Worm (Caenorhabditis elegans) whole organism, L3 larva: Measurements from ENCODE around the gene str-249.

Source experiments
- R02D3.7 ChIP-seq: fragments of 150-350 bp; optimal IDR thresholded peaks from 2 replicates; lab custom pipeline; 2014; ENCODE audit warnings: missing biosample characterization, missing genetic modification characterization
- ZK546.5 ChIP-seq: sonication (generic microtip); optimal IDR thresholded peaks from 2 replicates; lab custom pipeline; 2017; ENCODE audit warnings: missing biosample characterization, missing genetic modification characterization
- ceh-16 ChIP-seq: sonication (generic microtip); optimal IDR thresholded peaks from 2 replicates; lab custom pipeline; 2017; ENCODE audit warnings: missing biosample characterization, missing genetic modification characterization
- ceh-82 ChIP-seq: fragments of 150-350 bp; optimal IDR thresholded peaks from 2 replicates; lab custom pipeline; 2014; ENCODE audit warnings: missing biosample characterization, missing genetic modification characterization
- ceh-9 ChIP-seq: sonication (generic microtip); optimal IDR thresholded peaks from 2 replicates; lab custom pipeline; 2018; ENCODE audit warnings: missing biosample characterization, missing genetic modification characterization
- egl-27 ChIP-seq: sonication (generic microtip); optimal IDR thresholded peaks from 4 replicates; lab custom pipeline; 2017; ENCODE audit warnings: missing biosample characterization, missing genetic modification reagents, missing genetic modification characterization
- elt-1 ChIP-seq: fragments of 150-350 bp; optimal IDR thresholded peaks from 2 replicates; lab custom pipeline; 2014; ENCODE audit warnings: missing biosample characterization, missing genetic modification characterization
- elt-2 ChIP-seq: sonication (generic microtip); optimal IDR thresholded peaks from 2 replicates; lab custom pipeline; 2016; ENCODE audit warnings: missing genetic modification reagents, mild to moderate bottlenecking, missing genetic modification characterization, missing compliant biosample characterization
- elt-3 ChIP-seq, 3 experiments: fragments of 150-350 bp in 1 of 3; sonication (generic microtip) in 2 of 3; optimal IDR thresholded peaks; 2 replicates in 2 of 3; 4 replicates in 1 of 3; lab custom pipeline; 2014 to 2017; ENCODE audit warnings: missing biosample characterization in 3 of 3, missing genetic modification characterization in 3 of 3
- fkh-10 ChIP-seq: sonication (generic microtip); optimal IDR thresholded peaks from 2 replicates; lab custom pipeline; 2017; ENCODE audit warnings: missing biosample characterization, missing genetic modification reagents, missing genetic modification characterization
- fkh-2 ChIP-seq: fragments of 150-350 bp; optimal IDR thresholded peaks from 2 replicates; lab custom pipeline; 2014; ENCODE audit warnings: missing biosample characterization, missing genetic modification reagents, missing genetic modification characterization
- hmg-11 ChIP-seq: sonication (generic microtip); optimal IDR thresholded peaks from 2 replicates; lab custom pipeline; 2016; ENCODE audit warnings: missing genetic modification characterization, missing compliant biosample characterization
- lin-15B ChIP-seq: fragments of 150-350 bp; optimal IDR thresholded peaks from 2 replicates; lab custom pipeline; 2014; ENCODE audit warnings: missing biosample characterization, missing genetic modification characterization
- lsy-12 ChIP-seq: sonication (generic microtip); optimal IDR thresholded peaks from 2 replicates; lab custom pipeline; 2016; ENCODE audit warnings: mild to moderate bottlenecking, missing genetic modification characterization, missing compliant biosample characterization
- mdl-1 ChIP-seq: fragments of 150-350 bp; optimal IDR thresholded peaks from 2 replicates; lab custom pipeline; 2014; ENCODE audit warnings: missing biosample characterization, missing genetic modification characterization
- mml-1 ChIP-seq: fragments of 150-350 bp; sonication (generic microtip); optimal IDR thresholded peaks from 3 replicates; lab custom pipeline; 2014; ENCODE audit warnings: missing biosample characterization, missing genetic modification characterization
- nhr-12 ChIP-seq: fragments of 150-350 bp; optimal IDR thresholded peaks from 2 replicates; lab custom pipeline; 2014; ENCODE audit warnings: missing biosample characterization, missing genetic modification characterization
- nhr-23 ChIP-seq: fragments of 150-350 bp; optimal IDR thresholded peaks from 2 replicates; lab custom pipeline; 2014; ENCODE audit warnings: missing biosample characterization, missing genetic modification reagents, missing genetic modification characterization
- nhr-237 ChIP-seq: fragments of 150-350 bp; optimal IDR thresholded peaks from 2 replicates; lab custom pipeline; 2014; ENCODE audit warnings: missing biosample characterization, missing genetic modification characterization
- nhr-25 ChIP-seq: sonication (generic microtip); optimal IDR thresholded peaks from 2 replicates; lab custom pipeline; 2017; ENCODE audit warnings: missing biosample characterization, missing genetic modification characterization
- nhr-76 ChIP-seq: fragments of 150-350 bp; sonication (generic microtip); optimal IDR thresholded peaks from 5 replicates; lab custom pipeline; 2014; ENCODE audit warnings: missing biosample characterization, missing genetic modification characterization
- pqm-1 ChIP-seq: fragments of 150-350 bp; optimal IDR thresholded peaks from 2 replicates; lab custom pipeline; 2017; ENCODE audit warnings: missing biosample characterization, missing genetic modification characterization, inconsistent platforms
- sea-2 ChIP-seq: fragments of 150-350 bp; sonication (generic microtip); optimal IDR thresholded peaks from 4 replicates; lab custom pipeline; 2014; ENCODE audit warnings: missing biosample characterization, missing genetic modification reagents, missing genetic modification characterization
- skn-1 ChIP-seq: fragments of 150-350 bp; optimal IDR thresholded peaks from 2 replicates; lab custom pipeline; 2014; ENCODE audit warnings: missing biosample characterization, missing genetic modification characterization
- snpc-4 ChIP-seq: fragments of 150-350 bp; optimal IDR thresholded peaks from 2 replicates; lab custom pipeline; 2014; ENCODE audit warnings: missing biosample characterization, missing genetic modification characterization
- tbx-2 ChIP-seq: sonication (generic microtip); optimal IDR thresholded peaks from 2 replicates; lab custom pipeline; 2016; ENCODE audit warnings: mild to moderate bottlenecking, missing genetic modification characterization, missing compliant biosample characterization
- zag-1 ChIP-seq: fragments of 150-350 bp; optimal IDR thresholded peaks from 2 replicates; lab custom pipeline; 2014; ENCODE audit warnings: missing biosample characterization, missing genetic modification characterization
- ztf-11 ChIP-seq: fragments of 150-350 bp; optimal IDR thresholded peaks from 2 replicates; lab custom pipeline; 2014; ENCODE audit warnings: missing biosample characterization, missing genetic modification characterization
- ztf-4 ChIP-seq: fragments of 150-350 bp; optimal IDR thresholded peaks from 2 replicates; lab custom pipeline; 2014; ENCODE audit warnings: missing biosample characterization, missing genetic modification characterization

The str-249 gene

ce11 chrIV:7228208-7228607 lies 41.6 kb upstream of the str-249 start, which contains the start of gene D2024.5:
TSS of gene D2024.5 (minus strand) at chrIV:7228308.
- TF ChIP-seq sea-2 (GFP tag; lab: Kevin White, UChicago), result no peak
- no peak for TF ChIP-seq lin-15B (tag; lab: Kevin White, UChicago)
- TF ChIP-seq ceh-16 (tag; lab: Kevin White, UChicago), result no peak
- TF ChIP-seq, all 47 proteins: peak for 0

- TF ChIP-seq skn-1 (no peak), ceh-16 (tag; lab: Kevin White, UChicago) (no peak), R02D3.7 (no peak), fkh-10 (no peak), elt-1 (no peak), ztf-4 (tag; lab: Kevin White, UChicago) (no peak), nhr-23 (tag; lab: Kevin White, UChicago) (no peak), egl-27 (tag; lab: Kevin White, UChicago) (no peak)
These were observed 40.4 kb upstream of the str-249 start, which contains the start of gene R13A1.10 for ce11 chrIV:7227072-7227471. TSS of gene R13A1.10 (minus strand) at chrIV:7227172.

ce11 chrIV:7222088-7222487 lies 35.4 kb upstream of the str-249 start:
- TF ChIP-seq ceh-16 (tag; lab: Kevin White, UChicago), result no peak
- peak; percentile 18 for TF ChIP-seq fkh-10
- TF ChIP-seq, all 47 proteins: peak for 1

- no peak for TF ChIP-seq ceh-16 (tag; lab: Kevin White, UChicago)
- no peak for TF ChIP-seq nhr-12 (tag; lab: Kevin White, UChicago)
- TF ChIP-seq nhr-237 (tag; lab: Kevin White, UChicago), result no peak
- no peak for TF ChIP-seq lin-15B (tag; lab: Kevin White, UChicago)
- TF ChIP-seq zag-1, result no peak
- no peak for TF ChIP-seq ceh-82 (tag; lab: Kevin White, UChicago)
- TF ChIP-seq skn-1, result no peak
- TF ChIP-seq elt-1, result no peak
- TF ChIP-seq hmg-11 (tag; lab: Kevin White, UChicago), result no peak
- TF ChIP-seq pqm-1 (tag; lab: Kevin White, UChicago), result no peak
- no peak for TF ChIP-seq nhr-76
- TF ChIP-seq ceh-9 (tag; lab: Kevin White, UChicago), result no peak
- no peak for TF ChIP-seq mdl-1 (tag; lab: Kevin White, UChicago)
- TF ChIP-seq nhr-25, result no peak
These were observed 32.9 kb upstream of the str-249 start, which contains the start of the genes glb-23 and R13A1.1 for ce11 chrIV:7219398-7220087. TSS of gene glb-23 (minus strand) at chrIV:7219498. TSS of gene R13A1.1 (plus strand) at chrIV:7220037.

ce11 chrIV:7216210-7216609 lies 29.6 kb upstream of the str-249 start:
- TF ChIP-seq ztf-11 (tag; lab: Kevin White, UChicago) (no peak), lsy-12 (tag; lab: Kevin White, UChicago) (no peak), mml-1 (tag; lab: Kevin White, UChicago) (no peak), fkh-2 (tag; lab: Kevin White, UChicago) (no peak), ZK546.5 (tag; lab: Kevin White, UChicago) (no peak), tbx-2 (tag; lab: Kevin White, UChicago) (no peak)
- TF ChIP-seq, all 47 proteins: peak for 0

ce11 chrIV:7212769-7213168 lies 26.1 kb upstream of the str-249 start:
- no peak for TF ChIP-seq elt-3 (tag; optimal IDR thresholded peaks at IDR 0.05; lab: Kevin White, UChicago)
- TF ChIP-seq pqm-1 (tag; lab: Kevin White, UChicago), result peak; percentile 27
- peak; percentile 62 for TF ChIP-seq elt-2 (tag; lab: Kevin White, UChicago)

- no peak for TF ChIP-seq mml-1 (tag; lab: Kevin White, UChicago)
- TF ChIP-seq ceh-9 (tag; lab: Kevin White, UChicago), result no peak
- no peak for TF ChIP-seq nhr-23 (tag; lab: Kevin White, UChicago)
- TF ChIP-seq R02D3.7, result no peak
- no peak for TF ChIP-seq snpc-4 (tag; lab: Kevin White, UChicago)
- TF ChIP-seq elt-3 (tag; optimal IDR thresholded peaks at IDR 0.05; lab: Kevin White, UChicago), result no peak
- TF ChIP-seq nhr-237 (tag; lab: Kevin White, UChicago), result no peak
- no peak for TF ChIP-seq ztf-4 (tag; lab: Kevin White, UChicago)
These were observed 24.7 kb upstream of the str-249 start for ce11 chrIV:7211313-7211712.
